Worm (Caenorhabditis elegans): ENCODE results near the gene egg-1.

The egg-1 gene

DNA sequence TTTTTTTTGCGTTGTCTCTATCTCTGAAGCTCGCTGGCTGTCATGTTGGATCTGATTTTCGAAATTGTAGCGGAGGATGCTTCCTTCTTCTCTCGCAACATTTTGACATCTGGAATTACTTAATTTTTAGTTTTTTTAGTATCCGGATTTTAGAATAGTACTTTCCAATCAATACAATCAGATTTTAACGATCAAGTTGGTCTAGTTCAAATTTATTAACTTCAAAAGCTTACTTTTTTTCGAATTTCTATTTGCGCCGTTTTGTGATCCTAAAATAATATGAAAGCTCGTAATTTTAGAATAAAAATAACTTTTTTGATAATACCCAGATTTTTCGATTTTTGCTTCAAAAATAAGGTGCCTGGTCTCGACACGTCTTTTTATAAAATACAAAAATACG lies 17.9 kb upstream of the egg-1 start, which contains the start of gene B0336.12:
TSS of gene B0336.12 (minus strand) at position 101 of the 400 bp plus-strand sequence.
- no peak for TF ChIP-seq unc-62 (GFP tag; optimal IDR thresholded peaks at IDR 0.05)

DNA sequence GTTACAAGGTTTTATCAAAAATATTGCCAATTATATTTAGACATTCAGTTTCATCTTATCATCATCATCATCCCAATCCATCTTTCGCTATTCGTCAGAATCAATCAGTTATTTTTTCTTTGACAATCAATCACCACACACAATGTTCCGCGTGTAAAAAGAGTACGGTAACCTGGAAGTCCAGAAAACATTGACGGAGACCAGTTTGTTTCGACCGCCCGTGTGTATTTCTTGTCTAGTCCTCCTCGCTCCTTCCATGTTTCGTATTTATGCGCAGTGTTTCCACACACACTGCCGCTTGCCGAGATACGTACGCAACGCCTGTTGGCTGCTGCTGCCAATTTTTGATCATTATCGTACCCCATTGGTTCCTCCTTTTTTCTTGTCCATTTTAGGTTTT lies 17.3 kb upstream of the egg-1 start:
- no peak for TF ChIP-seq unc-62 (GFP tag; optimal IDR thresholded peaks at IDR 0.05)

DNA sequence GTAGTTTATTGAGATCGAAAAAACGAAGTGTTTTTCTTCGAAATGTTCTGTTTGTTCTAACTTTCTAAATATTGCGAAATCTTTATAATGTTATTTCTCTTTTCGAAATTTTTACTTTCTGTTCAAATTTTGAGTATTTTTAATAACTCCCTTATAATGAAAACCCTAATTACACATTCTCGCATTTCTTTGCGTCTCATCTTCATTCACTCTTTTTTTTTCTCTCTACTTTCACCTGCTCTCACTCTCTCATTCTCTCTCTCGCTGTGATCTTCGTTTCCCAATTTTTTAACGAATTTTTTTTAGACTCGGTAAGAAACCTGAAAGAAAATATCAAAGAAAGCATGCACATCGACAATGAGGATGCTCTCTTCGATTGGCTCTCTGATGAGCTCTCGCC lies 16.7 kb upstream of the egg-1 start, which contains the start of gene rbm-26:
TSS of gene rbm-26 (plus strand) at position 301 of the 400 bp plus-strand sequence.
- TF ChIP-seq unc-62 (GFP tag; optimal IDR thresholded peaks at IDR 0.05), result no peak

DNA sequence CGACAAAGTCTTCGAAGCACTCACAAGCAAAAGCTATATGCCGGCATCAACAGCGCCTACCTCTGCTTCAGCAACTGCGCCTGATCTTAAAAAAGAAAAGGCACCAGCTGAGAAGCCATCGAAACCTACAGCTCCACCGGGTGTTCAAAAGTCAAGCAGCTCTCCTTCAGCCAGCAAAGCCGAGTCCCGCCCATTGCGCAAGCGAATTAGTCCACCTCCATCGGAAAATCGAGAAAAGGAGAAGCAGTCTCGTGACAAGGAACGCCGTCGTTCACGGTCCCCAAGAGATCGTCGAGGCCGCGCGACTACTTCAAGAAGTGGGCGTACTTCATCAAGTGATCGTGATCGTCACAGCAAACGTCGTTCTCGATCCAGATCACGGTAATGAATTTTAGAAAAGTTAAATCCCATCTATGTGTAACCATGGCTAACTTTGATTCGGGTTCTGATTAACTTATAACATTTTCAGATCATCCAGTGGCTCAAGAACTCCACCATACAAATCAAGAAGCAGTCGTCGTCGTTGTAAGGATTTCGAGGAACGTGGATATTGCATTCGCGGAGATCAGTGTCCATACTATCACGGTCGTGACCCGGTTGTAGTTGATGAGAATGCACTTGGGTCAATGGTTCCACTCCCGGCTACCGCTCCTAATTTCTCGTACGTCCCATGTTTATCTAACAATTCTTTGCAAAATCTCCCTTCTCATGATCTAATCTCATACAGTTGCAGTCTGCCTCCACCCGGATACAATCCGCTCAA lies 15.9 kb upstream of the egg-1 start:
- TF ChIP-seq unc-62 (GFP tag; optimal IDR thresholded peaks at IDR 0.05), result no peak

DNA sequence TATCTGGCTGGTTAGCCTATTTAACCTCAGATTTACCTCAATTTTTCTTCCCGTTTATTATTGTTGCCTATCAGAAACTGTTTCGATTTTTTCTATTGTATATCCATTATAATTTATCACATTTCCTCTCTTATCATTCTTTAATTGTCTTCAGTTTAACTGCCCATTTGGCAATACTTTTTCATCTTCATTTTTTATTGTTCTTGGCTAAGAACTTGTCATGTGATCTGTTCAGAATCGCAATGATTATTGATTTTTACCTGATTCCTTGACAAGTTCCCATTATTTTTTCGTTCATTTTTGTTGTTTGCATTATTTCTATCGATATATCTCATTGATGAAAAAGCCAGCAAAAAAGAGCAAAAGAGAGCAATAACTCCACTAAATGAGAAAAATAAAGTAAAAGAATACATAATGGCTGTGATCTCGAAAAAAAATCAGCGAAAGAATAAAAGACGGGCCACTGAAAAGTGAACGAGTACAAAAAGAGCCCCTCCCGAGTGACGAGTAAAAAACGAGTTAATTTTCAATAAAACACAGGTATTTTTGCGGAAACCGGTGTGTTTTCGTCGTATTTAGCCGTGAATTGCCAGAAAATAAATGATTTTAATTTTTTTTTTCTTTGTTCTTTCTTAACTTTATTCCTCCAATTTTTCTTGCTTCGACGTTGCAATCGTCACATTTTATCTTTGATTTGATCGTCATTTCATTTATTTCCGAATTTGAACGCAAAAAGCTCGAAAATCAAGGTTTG lies 13.6 kb upstream of the egg-1 start, which contains the start of gene arf-1:
TSS of gene arf-1 (plus strand) at position 657 of the 754 bp plus-strand sequence.
- no peak for TF ChIP-seq unc-62 (GFP tag; optimal IDR thresholded peaks at IDR 0.05)

DNA sequence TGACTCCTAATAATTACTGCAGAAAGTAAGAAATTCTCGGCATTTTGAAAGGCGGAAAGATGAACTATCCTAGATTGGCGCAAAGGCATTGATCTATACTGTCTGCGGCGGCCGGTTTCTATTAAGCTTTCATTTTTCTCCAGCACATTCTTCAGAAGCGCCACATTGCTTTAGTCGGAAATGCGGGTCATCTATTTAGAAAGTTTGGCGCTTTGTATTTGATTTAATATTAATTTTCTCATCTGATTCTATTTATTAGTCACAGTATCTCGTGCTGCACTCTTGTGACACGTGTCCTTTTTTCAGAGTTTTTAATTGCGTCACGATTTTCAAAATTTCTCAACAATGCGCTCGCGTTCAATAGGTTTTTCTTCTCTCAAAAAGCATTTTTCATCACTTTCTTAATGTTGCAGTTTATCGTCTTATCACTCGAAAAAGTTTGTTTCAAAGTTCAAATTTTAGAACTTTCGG lies 13.0 kb upstream of the egg-1 start:
- no peak for TF ChIP-seq unc-62 (GFP tag; optimal IDR thresholded peaks at IDR 0.05)

DNA sequence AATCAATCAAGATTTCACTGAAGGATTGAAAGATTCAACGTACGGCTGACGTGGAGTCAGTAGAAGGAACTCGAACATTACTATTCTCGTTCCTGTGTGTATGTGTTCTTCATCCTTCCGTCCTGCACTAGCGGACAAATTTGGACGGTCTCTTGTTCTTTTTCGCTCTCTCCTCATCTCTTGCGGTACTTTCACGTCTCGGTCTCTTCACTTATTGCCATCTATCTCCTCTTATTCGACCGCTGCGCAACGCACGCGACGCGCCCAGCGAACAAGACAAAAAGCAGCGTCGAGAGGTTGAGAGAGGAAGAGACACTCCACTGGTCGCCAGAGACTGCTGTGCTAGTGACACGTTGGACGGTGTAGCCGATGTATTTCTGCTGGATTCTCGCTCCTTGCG lies 12.5 kb upstream of the egg-1 start:
- no peak for TF ChIP-seq unc-62 (GFP tag; optimal IDR thresholded peaks at IDR 0.05)

DNA sequence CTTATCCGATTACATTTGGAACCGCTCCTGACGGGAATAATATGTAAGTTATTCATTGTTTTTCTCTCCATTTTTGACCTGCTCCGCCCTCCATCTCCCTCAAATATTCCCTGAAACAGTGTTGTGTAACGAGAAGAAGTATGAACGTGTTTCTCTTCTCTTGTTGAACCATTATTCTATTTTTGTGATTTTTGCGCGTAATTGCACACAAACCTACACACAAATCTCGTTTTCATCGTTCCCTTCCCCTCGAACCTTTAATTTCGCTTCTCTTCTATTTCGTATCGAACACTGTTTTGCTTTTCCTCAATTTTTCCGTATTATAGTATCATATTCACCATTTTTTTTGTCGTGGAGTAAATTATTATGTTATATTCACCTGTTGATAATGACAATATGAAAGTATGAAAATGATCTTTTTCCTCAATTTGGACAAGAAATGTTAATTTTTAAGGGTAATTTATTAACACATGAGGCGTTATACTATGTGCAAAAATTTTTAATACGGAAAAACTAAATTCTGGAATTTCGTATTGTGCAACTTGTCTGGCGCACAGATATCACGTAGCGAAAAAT lies 10.7 kb upstream of the egg-1 start:
- TF ChIP-seq unc-62 (GFP tag; optimal IDR thresholded peaks at IDR 0.05), result no peak

DNA sequence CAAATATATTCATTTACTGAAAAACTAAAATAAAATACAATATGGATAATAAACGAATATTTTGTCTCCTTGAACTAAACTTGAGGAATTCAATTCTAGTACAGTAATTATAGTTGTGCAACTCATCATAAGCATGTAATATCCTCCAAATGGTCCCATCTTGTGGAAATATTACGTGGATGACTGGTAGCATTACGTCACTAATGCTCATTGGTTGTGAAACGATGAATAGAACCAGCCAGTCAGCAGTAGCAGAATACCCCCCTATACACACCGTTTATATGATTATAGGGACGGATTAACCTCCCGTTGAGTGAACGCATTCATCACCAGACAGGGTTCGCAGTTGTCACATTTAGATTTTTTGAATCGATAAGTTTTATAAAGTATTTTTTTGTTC lies 9.6 kb upstream of the egg-1 start:
- TF ChIP-seq unc-62 (GFP tag; optimal IDR thresholded peaks at IDR 0.05), result no peak

DNA sequence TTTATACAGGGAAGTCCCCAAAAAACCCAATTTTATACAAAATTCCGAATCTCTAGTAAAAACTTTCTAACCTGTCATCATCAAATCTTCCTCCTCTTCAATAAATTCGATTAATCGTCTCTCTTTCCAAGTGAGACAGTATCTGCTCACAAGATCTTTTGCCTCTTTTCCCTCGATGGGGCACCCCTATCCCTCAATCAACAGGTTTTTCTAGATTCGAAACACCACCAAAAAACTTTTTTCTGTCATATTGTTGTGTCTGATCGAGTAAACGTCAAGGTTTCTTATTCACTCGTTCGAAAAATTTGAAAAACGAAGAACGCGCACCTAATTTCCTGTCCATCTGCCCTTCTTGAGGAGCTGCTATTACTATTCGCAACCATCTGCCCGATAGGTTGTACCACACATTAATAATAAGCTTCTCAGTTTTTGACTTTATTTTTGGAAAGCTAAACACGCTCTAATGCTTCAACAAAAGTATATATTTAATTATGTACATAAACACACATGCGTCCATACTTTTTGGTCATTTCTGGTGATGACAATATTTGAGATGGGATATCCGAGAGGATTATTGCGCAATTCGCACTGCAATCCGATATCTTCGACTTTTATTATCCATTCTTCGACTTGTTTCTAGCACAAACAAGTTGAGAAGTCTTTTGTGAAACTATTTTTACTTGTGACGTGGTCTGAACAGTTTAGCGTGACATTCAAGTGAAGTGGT lies 8.7 kb upstream of the egg-1 start:
- no peak for TF ChIP-seq unc-62 (GFP tag; optimal IDR thresholded peaks at IDR 0.05)

DNA sequence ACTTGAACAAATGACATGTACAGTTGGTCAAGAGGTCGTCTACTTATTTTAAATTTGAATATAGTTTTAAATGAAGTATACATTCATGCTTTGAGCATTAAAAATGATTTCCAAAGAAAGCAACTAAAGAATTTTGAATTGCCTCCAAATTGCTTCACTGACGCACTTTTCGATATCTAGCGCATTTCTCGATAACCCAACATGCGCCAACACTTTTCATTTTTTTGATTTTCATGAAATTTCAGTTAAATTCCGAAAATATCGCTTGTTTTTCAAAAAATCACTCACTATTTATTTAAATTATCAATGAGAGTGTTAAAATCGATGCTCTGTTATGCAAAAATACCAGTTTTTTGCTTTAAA lies 8.2 kb upstream of the egg-1 start:
- no peak for TF ChIP-seq unc-62 (GFP tag; optimal IDR thresholded peaks at IDR 0.05)

DNA sequence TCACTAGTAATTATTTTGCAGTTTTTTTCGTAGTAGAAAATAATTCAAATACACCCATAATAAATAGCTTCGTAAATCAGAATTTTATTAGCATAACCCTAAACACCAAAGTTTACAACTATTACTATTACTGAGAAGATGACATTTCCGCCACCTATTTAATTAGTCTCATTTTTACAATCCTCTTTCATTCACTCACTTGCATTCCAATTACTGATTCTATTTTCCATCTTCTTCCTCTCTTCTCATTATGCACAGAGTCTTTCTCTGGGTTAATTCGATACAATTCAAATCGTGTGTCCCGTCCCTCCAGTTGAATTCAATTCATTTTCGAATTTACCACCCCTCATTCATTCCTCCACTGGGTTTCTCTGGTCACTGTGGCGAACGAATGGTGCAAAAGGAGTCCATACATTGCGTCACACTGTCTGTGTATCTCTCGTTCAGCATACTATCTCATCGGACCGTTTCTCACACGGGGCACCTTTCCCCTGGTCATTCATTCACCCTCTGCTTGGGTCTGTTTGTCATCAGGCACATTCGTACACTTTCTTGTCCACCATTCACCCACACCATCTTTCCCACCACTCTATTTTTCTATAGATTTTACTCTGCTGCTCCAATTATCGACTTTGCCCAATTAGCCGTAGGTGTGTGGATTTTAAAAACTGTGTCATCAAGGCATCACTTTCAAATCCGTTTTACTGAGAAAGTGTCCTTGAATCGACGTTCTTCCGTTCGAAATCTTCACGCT lies 7.5 kb upstream of the egg-1 start:
- no peak for TF ChIP-seq unc-62 (GFP tag; optimal IDR thresholded peaks at IDR 0.05)

DNA sequence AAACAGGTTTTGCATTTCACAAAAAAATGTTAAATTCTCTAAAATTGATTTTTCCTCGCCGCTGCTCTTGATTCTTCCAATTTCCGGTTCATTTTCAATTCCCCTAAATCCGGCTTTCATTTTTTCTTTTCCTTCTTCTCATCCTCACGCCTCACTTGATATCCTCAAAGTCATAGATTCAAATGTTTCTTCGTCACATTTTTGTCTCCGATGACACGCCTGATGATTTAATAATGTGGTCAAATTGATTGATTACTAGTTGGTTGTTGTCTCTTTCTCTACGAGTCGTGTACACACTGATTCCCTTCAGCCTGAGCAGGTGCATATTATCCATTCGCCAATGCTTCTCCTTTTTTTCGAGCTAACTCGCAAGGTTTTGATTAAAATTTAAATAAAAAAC lies 6.5 kb upstream of the egg-1 start:
- no peak for TF ChIP-seq unc-62 (GFP tag; optimal IDR thresholded peaks at IDR 0.05)

DNA sequence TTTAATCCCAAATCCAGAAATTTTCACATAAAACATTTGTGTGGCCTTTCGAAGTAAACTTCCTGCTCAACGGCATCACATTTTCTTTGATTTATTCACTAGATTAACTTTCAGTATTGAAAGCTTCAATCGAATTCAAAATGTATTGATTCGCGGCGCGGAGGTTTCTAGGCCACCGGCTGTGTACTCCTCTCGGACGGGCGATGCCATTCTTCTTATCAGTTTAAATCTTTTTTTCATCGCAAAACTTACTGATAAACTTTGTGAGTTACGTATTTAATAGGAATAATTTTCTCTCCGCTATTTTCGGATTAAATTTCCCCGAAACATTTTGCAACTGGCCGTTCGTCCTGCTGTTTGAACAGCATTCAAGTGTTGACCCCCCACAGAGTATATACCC lies 6.1 kb upstream of the egg-1 start:
- TF ChIP-seq unc-62 (GFP tag; optimal IDR thresholded peaks at IDR 0.05), result no peak

DNA sequence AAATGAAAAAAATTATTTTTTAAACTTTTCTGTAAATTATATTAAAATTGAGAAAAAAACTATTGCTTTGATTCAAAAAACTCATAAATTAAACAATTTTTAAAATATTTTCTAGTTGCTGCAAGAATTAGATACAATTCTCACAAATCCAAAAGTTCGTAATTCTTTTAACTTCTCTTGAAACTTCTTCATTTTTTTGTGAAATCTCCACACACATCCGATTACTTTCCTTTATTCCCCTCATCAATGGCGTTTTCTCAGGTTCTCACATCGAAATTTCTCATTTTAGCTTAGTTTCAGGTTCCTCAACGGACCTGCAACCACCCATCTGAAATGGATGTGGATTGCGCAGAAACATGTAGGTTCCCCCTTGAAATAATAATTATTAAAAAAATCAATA lies 5.4 kb upstream of the egg-1 start, which contains the start of gene wrm-1:
TSS of gene wrm-1 (plus strand) at position 301 of the 400 bp plus-strand sequence.
- TF ChIP-seq unc-62 (GFP tag; optimal IDR thresholded peaks at IDR 0.05), result no peak
